Worm (Caenorhabditis elegans): ENCODE measurements around the gene T03G6.7.

Gene T03G6.7

DNA sequence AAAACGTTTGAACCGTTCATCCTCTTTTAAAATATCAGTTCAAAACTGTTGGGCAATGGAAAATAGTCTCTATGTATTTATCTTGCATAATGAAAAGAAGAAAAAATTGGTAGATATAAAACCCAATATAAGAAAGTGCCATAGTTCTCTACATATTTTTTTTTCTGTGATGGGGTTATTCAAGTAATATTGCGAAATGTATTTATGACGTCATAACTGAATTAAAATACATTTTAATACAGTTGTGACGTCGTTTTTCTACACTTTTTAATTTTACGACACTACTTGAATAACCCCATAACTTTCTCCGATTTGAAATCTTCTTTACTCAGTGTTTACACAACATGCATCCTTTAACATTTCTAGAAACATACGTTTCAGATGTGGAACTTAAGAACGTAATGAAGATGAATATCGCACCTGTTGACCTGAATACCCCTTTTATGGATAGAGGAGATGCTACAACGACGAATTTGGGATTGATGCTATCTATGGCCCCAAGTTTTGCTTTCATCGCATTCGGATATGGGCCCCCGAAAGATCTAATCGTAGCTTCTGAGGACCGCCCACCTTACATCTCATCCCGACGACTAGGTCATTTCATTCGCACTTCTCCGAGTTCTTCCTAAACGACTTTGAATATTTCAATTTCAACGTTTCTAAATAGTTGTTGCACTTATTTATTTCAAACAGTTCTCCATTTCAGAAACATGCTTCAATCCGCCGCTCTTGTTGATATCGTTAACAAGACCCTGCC lies 13.9 kb downstream of the T03G6.7 start, which contains the start of gene T03G6.1:
T03G6.1 (plus strand) TSS at position 707 of the 757 bp plus-strand sequence.
- TF ChIP-seq egl-18 (GFP tag; IDR thresholded peaks at IDR 0.05): no peak
- TF ChIP-seq cebp-1 (GFP tag; IDR thresholded peaks at IDR 0.05): no peak
- TF ChIP-seq cebp-1 (tag; optimal IDR thresholded peaks at IDR 0.05): peak; percentile 54
- TF ChIP-seq somi-1 (GFP tag; optimal IDR thresholded peaks at IDR 0.05): no peak
- TF ChIP-seq let-526 (GFP tag; IDR thresholded peaks at IDR 0.05): no peak
- no peak for TF ChIP-seq rec-8 (tag; optimal IDR thresholded peaks at IDR 0.05)

DNA sequence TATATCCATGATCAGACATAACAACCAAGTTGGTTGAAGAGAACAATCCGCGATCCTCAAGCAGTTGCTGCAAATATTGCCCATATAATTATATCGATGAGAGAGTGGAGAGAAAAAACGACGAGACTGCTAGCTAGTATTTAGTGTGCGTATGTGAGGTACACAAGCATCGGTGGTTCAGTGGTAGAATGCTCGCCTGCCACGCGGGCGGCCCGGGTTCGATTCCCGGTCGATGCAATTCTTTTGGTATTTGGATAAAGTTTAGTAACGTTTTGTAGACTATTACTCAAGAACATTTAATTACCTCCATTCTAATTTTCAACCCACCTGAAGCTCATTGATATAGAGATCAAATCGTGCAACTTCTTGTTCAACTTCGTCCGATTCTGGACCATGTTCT lies 19.2 kb downstream of the T03G6.7 start:
- no peak for TF ChIP-seq pha-4 (tag; optimal IDR thresholded peaks at IDR 0.05)
- peak; percentile 80 for TF ChIP-seq ztf-18 (tag; optimal IDR thresholded peaks at IDR 0.05)
- no peak for TF ChIP-seq nhr-179 (tag; optimal IDR thresholded peaks at IDR 0.05)
- peak; percentile 89 for TF ChIP-seq ceh-79 (tag; optimal IDR thresholded peaks at IDR 0.05)
- 0 out of 2 replicates have a peak, but pooled peaks have one; percentile 32 for TF ChIP-seq ceh-91 (GFP tag; IDR thresholded peaks at IDR 0.05)
- TF ChIP-seq dpff-1 (tag; optimal IDR thresholded peaks at IDR 0.05): no peak
- TF ChIP-seq hlh-26 (GFP tag; conservative IDR thresholded peaks at IDR 0.05): no peak
- peak; percentile 63 for TF ChIP-seq lin-54 (GFP tag; optimal IDR thresholded peaks at IDR 0.05)
- TF ChIP-seq hsf-1 (GFP tag; IDR thresholded peaks at IDR 0.05): peak; percentile 56; the same call in 1 of the 2 replicates
- peak; percentile 94 for TF ChIP-seq dox-1 (GFP tag; IDR thresholded peaks at IDR 0.05)
- TF ChIP-seq mel-28 (tag; optimal IDR thresholded peaks at IDR 0.05; ENCODE audit: borderline replicate concordance): peak; percentile 45
- TF ChIP-seq ztf-3 (GFP tag; optimal IDR thresholded peaks at IDR 0.05): no peak
- TF ChIP-seq madf-6 (GFP tag; IDR thresholded peaks at IDR 0.05): peak; percentile 64
- TF ChIP-seq him-1 (tag; optimal IDR thresholded peaks at IDR 0.05): peak; percentile 89
- TF ChIP-seq nfya-2 (GFP tag; IDR thresholded peaks at IDR 0.05): 0 out of 2 replicates have a peak, but pooled peaks have one; percentile 47
- no peak for TF ChIP-seq dpl-1 (GFP tag; optimal IDR thresholded peaks at IDR 0.05)
- TF ChIP-seq F22D6.2 (tag; optimal IDR thresholded peaks at IDR 0.05): no peak
- peak; percentile 69 for TF ChIP-seq unc-130 (GFP tag; optimal IDR thresholded peaks at IDR 0.05)
- TF ChIP-seq B0336.3 (GFP tag; IDR thresholded peaks at IDR 0.05): peak; percentile 83
- peak; percentile 97 for TF ChIP-seq tbp1 (GFP tag; optimal IDR thresholded peaks at IDR 0.05)
- peak; percentile 51; the same call in 1 of the 2 replicates for TF ChIP-seq attf-6 (GFP tag; IDR thresholded peaks at IDR 0.05)
- no peak for TF ChIP-seq sptf-2 (GFP tag; optimal IDR thresholded peaks at IDR 0.05)
- TF ChIP-seq sea-2 (GFP tag; IDR thresholded peaks at IDR 0.05): no peak
- peak; percentile 64 for TF ChIP-seq hrde-1 (tag; optimal IDR thresholded peaks at IDR 0.05; ENCODE audit: borderline replicate concordance)
- peak; percentile 63; the same call in 1 of the 2 replicates for TF ChIP-seq lir-1 (GFP tag; conservative IDR thresholded peaks at IDR 0.05)
- no peak for TF ChIP-seq lsl-1 (GFP tag; optimal IDR thresholded peaks at IDR 0.05)
- peak; percentile 74 for TF ChIP-seq ekl-4 (GFP tag; IDR thresholded peaks at IDR 0.05)
- peak; percentile 74 for TF ChIP-seq hlh-12 (tag; optimal IDR thresholded peaks at IDR 0.05)
- TF ChIP-seq F49E8.2 (tag; optimal IDR thresholded peaks at IDR 0.05; ENCODE audit: insufficient read depth): no peak
- TF ChIP-seq ztf-28 (GFP tag; IDR thresholded peaks at IDR 0.05): 0 out of 2 replicates have a peak, but pooled peaks have one; percentile 70
- TF ChIP-seq snpc-3.4 (tag; optimal IDR thresholded peaks at IDR 0.05): peak; percentile 56
- no peak for TF ChIP-seq C06A6.2 (GFP tag; conservative IDR thresholded peaks at IDR 0.05)
- TF ChIP-seq atf-7 (tag; optimal IDR thresholded peaks at IDR 0.05): peak; percentile 58
- peak; percentile 84 for TF ChIP-seq hmg-1.2 (GFP tag; IDR thresholded peaks at IDR 0.05)
- TF ChIP-seq ztf-22 (GFP tag; optimal IDR thresholded peaks at IDR 0.05): peak; percentile 14
- peak; percentile 77 for TF ChIP-seq gei-17 (GFP tag; optimal IDR thresholded peaks at IDR 0.05)
- TF ChIP-seq attf-3 (GFP tag; conservative IDR thresholded peaks at IDR 0.05): 0 out of 2 replicates have a peak, but pooled peaks have one; percentile 22
- no peak for TF ChIP-seq unc-62 (GFP tag; optimal IDR thresholded peaks at IDR 0.05)
- TF ChIP-seq cebp-1 (GFP tag; IDR thresholded peaks at IDR 0.05): 0 out of 2 replicates have a peak, but pooled peaks have one; percentile 44
- TF ChIP-seq cebp-1 (tag; optimal IDR thresholded peaks at IDR 0.05): peak; percentile 79
- peak; percentile 32 for TF ChIP-seq tlf-1 (GFP tag; optimal IDR thresholded peaks at IDR 0.05)

Measured in whole organism, young adult.